Fruit fly (Drosophila melanogaster) whole organism, adult: ENCODE results near the gene dpr16.

Experiments used
- CG12768 ChIP-seq: fragments of 200-800 bp; sonication (Bioruptor generic); optimal IDR thresholded peaks from 2 replicates; lab custom pipeline; 2017; ENCODE audit warnings: missing biosample characterization, missing genetic modification characterization, mild to moderate bottlenecking, moderate library complexity, missing genetic modification reagents
- CG33017 ChIP-seq: fragments of 200-800 bp; sonication (Bioruptor generic); optimal IDR thresholded peaks from 2 replicates; lab custom pipeline; 2018; ENCODE audit warnings: missing biosample characterization, mild to moderate bottlenecking, missing genetic modification characterization, moderate library complexity
- CG5204 ChIP-seq: fragments of 200-800 bp; sonication (Bioruptor generic); optimal IDR thresholded peaks from 2 replicates; lab custom pipeline; 2016; ENCODE audit warnings: missing biosample characterization, missing genetic modification characterization
- Clk ChIP-seq: fragments of 200-800 bp; sonication (Bioruptor generic); optimal IDR thresholded peaks from 2 replicates; lab custom pipeline; 2017; ENCODE audit warnings: missing biosample characterization, missing genetic modification characterization
- Crg-1 ChIP-seq: fragments of 200-800 bp; sonication (Bioruptor generic); optimal IDR thresholded peaks from 2 replicates; lab custom pipeline; 2016; ENCODE audit warnings: missing biosample characterization, missing genetic modification characterization
- Mnt ChIP-seq: fragments of 200-800 bp; sonication (Bioruptor generic); optimal IDR thresholded peaks from 2 replicates; lab custom pipeline; 2016; ENCODE audit warnings: missing biosample characterization, mild to moderate bottlenecking, missing genetic modification characterization
- cnc ChIP-seq, 2 experiments: fragments of >200 bp; optimal IDR thresholded peaks; 2 replicates each; lab custom pipeline; 2017
- kay ChIP-seq: fragments of 200-800 bp; sonication (Bioruptor generic); peaks from one replicate; lab custom pipeline; 2016; ENCODE audit warnings: missing biosample characterization, missing genetic modification characterization, borderline replicate concordance
- pad ChIP-seq: fragments of 200-800 bp; sonication (Bioruptor generic); optimal IDR thresholded peaks from 3 replicates; lab custom pipeline; 2017; ENCODE audit warnings: missing biosample characterization, missing genetic modification characterization, mild to moderate bottlenecking, moderate library complexity, missing genetic modification reagents

DNA sequence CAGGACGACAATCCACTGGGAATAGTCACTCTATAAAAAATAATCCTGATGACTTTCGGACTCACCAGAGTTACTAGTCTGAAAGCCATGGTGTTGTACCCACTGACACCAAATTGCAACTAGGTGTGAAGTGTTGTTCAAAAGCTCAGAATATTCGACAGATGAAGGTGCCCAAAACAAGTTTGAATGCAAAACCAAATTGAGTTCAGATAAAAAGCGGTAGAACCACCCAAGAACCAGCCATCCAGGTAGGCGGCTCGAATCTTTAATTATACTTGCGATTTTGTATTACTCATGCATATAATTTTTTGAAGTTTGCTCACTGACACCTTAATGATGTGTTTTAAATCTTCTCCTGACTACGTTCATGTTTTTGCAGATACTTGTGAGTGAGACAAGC is 41.6 kb upstream of the dpr16 start, which contains the start of gene CG43131:
- TF ChIP-seq kay (no peak), CG12768 (no peak), CG5204 (GFP tag; lab: Kevin White, UChicago) (no peak), cnc (optimal IDR thresholded peaks at IDR 0.05; lab: Kevin White, UChicago) (no peak), CG33017 (no peak), Clk (GFP tag; lab: Kevin White, UChicago) (no peak), Crg-1 (GFP tag; lab: Kevin White, UChicago) (no peak), Mnt (GFP tag; lab: Kevin White, UChicago) (no peak), pad (no peak)
